Fruit fly (Drosophila melanogaster) whole organism, embryonic: ENCODE data around the gene CG3008.

ENCODE experiments used
- B-H2 ChIP-seq: fragments of 200-800 bp; sonication (Bioruptor generic); optimal IDR thresholded peaks from 2 replicates; lab custom pipeline; 2018; ENCODE audit warnings: missing biosample characterization, mild to moderate bottlenecking, missing genetic modification characterization
- Bgb ChIP-seq: fragments of 200-800 bp; sonication (Bioruptor generic); IDR thresholded peaks from 2 replicates; pipeline ENCODE4 v1.3.6; 2022; ENCODE audit warnings: missing biosample characterization, missing genetic modification characterization; ENCODE audit not compliant: partially characterized antibody
- Blimp-1 ChIP-seq: fragments of 200-800 bp; sonication (Bioruptor generic); optimal IDR thresholded peaks from 3 replicates; lab custom pipeline; 2018; ENCODE audit warnings: missing biosample characterization, missing genetic modification characterization, mild to moderate bottlenecking, moderate library complexity, missing genetic modification reagents
- CG10462 ChIP-seq: fragments of 200-800 bp; sonication (Bioruptor generic); optimal IDR thresholded peaks from 2 replicates; lab custom pipeline; 2016; ENCODE audit warnings: missing biosample characterization, missing genetic modification characterization
- CG10654 ChIP-seq: fragments of 200-800 bp; sonication (Bioruptor generic); optimal IDR thresholded peaks from 2 replicates; lab custom pipeline; 2016; ENCODE audit warnings: missing biosample characterization, missing genetic modification characterization
- CG10979 ChIP-seq: fragments of 200-800 bp; sonication (Bioruptor generic); optimal IDR thresholded peaks from 2 replicates; lab custom pipeline; 2018; ENCODE audit warnings: missing biosample characterization, mild to moderate bottlenecking, missing genetic modification characterization, moderate library complexity
- CG12219 ChIP-seq: fragments of 200-800 bp; sonication (Bioruptor generic); optimal IDR thresholded peaks from 3 replicates; lab custom pipeline; 2018; ENCODE audit warnings: missing biosample characterization, mild to moderate bottlenecking, missing genetic modification characterization
- CG12744 ChIP-seq: fragments of 200-800 bp; sonication (Bioruptor generic); optimal IDR thresholded peaks from 2 replicates; lab custom pipeline; 2016; ENCODE audit warnings: missing biosample characterization, missing genetic modification characterization
- CG14014 ChIP-seq: fragments of 200-800 bp; sonication (Bioruptor generic); IDR thresholded peaks from 2 replicates; pipeline ENCODE4 v1.3.6; 2022; ENCODE audit warnings: missing biosample characterization, missing genetic modification characterization
- CG17612 ChIP-seq: fragments of 200-800 bp; sonication (Bioruptor generic); IDR thresholded peaks from 2 replicates; pipeline ENCODE4 v1.3.6; 2022; ENCODE audit warnings: missing biosample characterization, missing genetic modification characterization
- CG17829 ChIP-seq: fragments of 200-800 bp; optimal IDR thresholded peaks from 2 replicates; lab custom pipeline; 2019; ENCODE audit warnings: missing biosample characterization, mild to moderate bottlenecking, missing genetic modification characterization, moderate library complexity
- CG18764 ChIP-seq: fragments of 200-800 bp; sonication (Bioruptor generic); optimal IDR thresholded peaks from 3 replicates; lab custom pipeline; 2016; ENCODE audit warnings: missing biosample characterization, missing genetic modification characterization
- CG2889 ChIP-seq: fragments of 200-800 bp; sonication (Bioruptor generic); IDR thresholded peaks from 3 replicates; pipeline ENCODE4 v1.3.6; 2022; ENCODE audit warnings: missing biosample characterization, missing genetic modification characterization
- CG30403 ChIP-seq: fragments of 200-800 bp; sonication (Bioruptor generic); optimal IDR thresholded peaks from 3 replicates; lab custom pipeline; 2016; ENCODE audit warnings: missing biosample characterization, missing genetic modification characterization
- CG3065 ChIP-seq: fragments of 200-800 bp; sonication (Bioruptor generic); optimal IDR thresholded peaks from 2 replicates; lab custom pipeline; 2016; ENCODE audit warnings: missing biosample characterization, missing genetic modification characterization
- CG4617 ChIP-seq: fragments of 200-800 bp; sonication (Bioruptor generic); optimal IDR thresholded peaks from 3 replicates; lab custom pipeline; 2016; ENCODE audit warnings: missing biosample characterization, missing genetic modification characterization, borderline replicate concordance
- CG6689 ChIP-seq: fragments of 200-800 bp; sonication (Bioruptor generic); IDR thresholded peaks from 2 replicates; pipeline ENCODE4 v1.3.6; 2022; ENCODE audit warnings: missing biosample characterization, missing genetic modification characterization
- CG7271 ChIP-seq: fragments of 200-800 bp; sonication (Bioruptor generic); optimal IDR thresholded peaks from 2 replicates; lab custom pipeline; 2018; ENCODE audit warnings: missing biosample characterization, mild to moderate bottlenecking, missing genetic modification characterization, moderate library complexity
- CG7372 ChIP-seq: fragments of 200-800 bp; sonication (Bioruptor generic); IDR thresholded peaks from 2 replicates; pipeline ENCODE4 v1.3.6; 2022; ENCODE audit warnings: missing biosample characterization, missing genetic modification characterization
- CG9437 ChIP-seq: fragments of 200-800 bp; sonication (Bioruptor generic); optimal IDR thresholded peaks from 2 replicates; lab custom pipeline; 2018; ENCODE audit warnings: missing biosample characterization, mild to moderate bottlenecking, missing genetic modification characterization
- CTCF ChIP-seq: fragments of 200-800 bp; sonication (Bioruptor generic); optimal IDR thresholded peaks from 2 replicates; lab custom pipeline; 2017; ENCODE audit warnings: missing biosample characterization, mild to moderate bottlenecking, missing genetic modification characterization, moderate library complexity
- CrebB ChIP-seq: fragments of 200-800 bp; sonication (Bioruptor generic); optimal IDR thresholded peaks from 3 replicates; lab custom pipeline; 2018; ENCODE audit warnings: missing biosample characterization, mild to moderate bottlenecking, missing genetic modification characterization
- D19B ChIP-seq: fragments of 200-800 bp; sonication (Bioruptor generic); optimal IDR thresholded peaks from 2 replicates; lab custom pipeline; 2017; ENCODE audit warnings: missing biosample characterization, mild to moderate bottlenecking, missing genetic modification characterization
- Dref ChIP-seq: fragments of 200-800 bp; sonication (Bioruptor generic); IDR thresholded peaks from 2 replicates; pipeline ENCODE4 v1.3.6; 2022; ENCODE audit warnings: missing biosample characterization, missing genetic modification characterization
- Ets65A ChIP-seq: fragments of 200-800 bp; sonication (Bioruptor generic); peaks from one replicate; lab custom pipeline; 2016; ENCODE audit warnings: missing biosample characterization, missing genetic modification characterization
- Hmx ChIP-seq: fragments of 200-800 bp; sonication (Bioruptor generic); optimal IDR thresholded peaks from 2 replicates; lab custom pipeline; 2016; ENCODE audit warnings: missing biosample characterization, missing genetic modification characterization
- Hsf ChIP-seq: fragments of 200-800 bp; sonication (Bioruptor generic); optimal IDR thresholded peaks from 3 replicates; lab custom pipeline; 2016; ENCODE audit warnings: missing biosample characterization, missing genetic modification characterization
- Myb ChIP-seq: fragments of 200-800 bp; sonication (Bioruptor generic); optimal IDR thresholded peaks from 2 replicates; lab custom pipeline; 2016; ENCODE audit warnings: missing biosample characterization, missing genetic modification characterization
- Oli ChIP-seq: fragments of 200-800 bp; sonication (Bioruptor generic); optimal IDR thresholded peaks from 2 replicates; lab custom pipeline; 2018; ENCODE audit warnings: missing biosample characterization, mild to moderate bottlenecking, missing genetic modification characterization, moderate library complexity
- Six4 ChIP-seq: fragments of 200-800 bp; sonication (Bioruptor generic); optimal IDR thresholded peaks from 2 replicates; lab custom pipeline; 2016; ENCODE audit warnings: missing biosample characterization, missing genetic modification characterization
- TFAM ChIP-seq: fragments of 200-800 bp; sonication (Bioruptor generic); optimal IDR thresholded peaks from 2 replicates; lab custom pipeline; 2017; ENCODE audit warnings: missing biosample characterization, missing genetic modification characterization, inconsistent platforms
- ab ChIP-seq: fragments of 200-800 bp; sonication (Bioruptor generic); optimal IDR thresholded peaks from 2 replicates; lab custom pipeline; 2016; ENCODE audit warnings: missing biosample characterization, missing genetic modification characterization
- abd-A ChIP-seq: fragments of 200-800 bp; sonication (Bioruptor generic); optimal IDR thresholded peaks from 3 replicates; lab custom pipeline; 2019; ENCODE audit warnings: missing biosample characterization, mild to moderate bottlenecking, missing genetic modification characterization, moderate library complexity
- ac ChIP-seq: fragments of 200-800 bp; sonication (Bioruptor generic); optimal IDR thresholded peaks from 3 replicates; lab custom pipeline; 2017; ENCODE audit warnings: missing biosample characterization, mild to moderate bottlenecking, missing genetic modification characterization
- aop ChIP-seq: fragments of 200-800 bp; sonication (Bioruptor generic); IDR thresholded peaks from 2 replicates; pipeline ENCODE4 v1.3.6; 2022; ENCODE audit warnings: missing biosample characterization, missing genetic modification characterization
- bcd ChIP-seq: fragments of 200-800 bp; sonication (Bioruptor generic); optimal IDR thresholded peaks from 2 replicates; lab custom pipeline; 2017; ENCODE audit warnings: missing biosample characterization, mild to moderate bottlenecking, missing genetic modification characterization
- chn ChIP-seq: fragments of 200-800 bp; sonication (Bioruptor generic); optimal IDR thresholded peaks from 2 replicates; lab custom pipeline; 2016; ENCODE audit warnings: missing biosample characterization, missing genetic modification characterization
- corto ChIP-seq: fragments of 200-800 bp; sonication (Bioruptor generic); optimal IDR thresholded peaks from 2 replicates; lab custom pipeline; 2016; ENCODE audit warnings: missing biosample characterization, mild to moderate bottlenecking, missing genetic modification characterization, moderate library complexity
- croc ChIP-seq: fragments of 200-800 bp; sonication (Bioruptor generic); conservative IDR thresholded peaks from 3 replicates; pipeline ENCODE4 v1.3.6; 2022; ENCODE audit warnings: missing biosample characterization, missing genetic modification characterization
- cwo ChIP-seq: fragments of 200-800 bp; sonication (Bioruptor generic); optimal IDR thresholded peaks from 3 replicates; lab custom pipeline; 2017; ENCODE audit warnings: missing biosample characterization, missing genetic modification characterization, mild to moderate bottlenecking, moderate library complexity, missing genetic modification reagents
- disco-r ChIP-seq: fragments of 200-800 bp; sonication (Bioruptor generic); optimal IDR thresholded peaks from 2 replicates; lab custom pipeline; 2016; ENCODE audit warnings: missing biosample characterization, missing genetic modification characterization
- fu2 ChIP-seq: fragments of 200-800 bp; sonication (Bioruptor generic); optimal IDR thresholded peaks from 2 replicates; lab custom pipeline; 2016; ENCODE audit warnings: missing biosample characterization, missing genetic modification characterization
- gcm ChIP-seq: fragments of 200-800 bp; sonication (Bioruptor generic); optimal IDR thresholded peaks from 2 replicates; lab custom pipeline; 2019; ENCODE audit warnings: missing biosample characterization, mild to moderate bottlenecking, missing genetic modification characterization, moderate library complexity
- grn ChIP-seq: fragments of 200-800 bp; sonication (Bioruptor generic); optimal IDR thresholded peaks from 3 replicates; lab custom pipeline; 2017; ENCODE audit warnings: missing biosample characterization, missing genetic modification characterization
- kah ChIP-seq: fragments of 200-800 bp; sonication (Bioruptor generic); optimal IDR thresholded peaks from 2 replicates; lab custom pipeline; 2018; ENCODE audit warnings: missing biosample characterization, mild to moderate bottlenecking, missing genetic modification characterization
- oc ChIP-seq: fragments of 200-800 bp; sonication (Bioruptor generic); optimal IDR thresholded peaks from 2 replicates; lab custom pipeline; 2018; ENCODE audit warnings: missing biosample characterization, mild to moderate bottlenecking, missing genetic modification characterization, moderate library complexity
- pan ChIP-seq, 4 experiments: fragments of >200 bp in 3 of 4; fragments of 200-800 bp in 1 of 4; sonication (Bioruptor generic) in 1 of 4; optimal IDR thresholded peaks in 3 of 4; IDR thresholded peaks in 1 of 4; 2 replicates each; pipeline versions ENCODE4 v1.3.6 to Lab custom; 2017 to 2022; ENCODE audit warnings: missing biosample characterization in 2 of 4, missing genetic modification characterization in 2 of 4, mixed read lengths in 1 of 4
- rib ChIP-seq: fragments of 200-800 bp; sonication (Bioruptor generic); IDR thresholded peaks from 2 replicates; pipeline ENCODE4 v1.3.6; 2022; ENCODE audit warnings: missing biosample characterization, missing genetic modification characterization
- ro ChIP-seq: fragments of 200-800 bp; sonication (Bioruptor generic); IDR thresholded peaks from 2 replicates; pipeline ENCODE4 v1.3.6; 2022; ENCODE audit warnings: missing biosample characterization, missing genetic modification characterization
- so ChIP-seq: fragments of 200-800 bp; sonication (Bioruptor generic); IDR thresholded peaks from 3 replicates; pipeline ENCODE4 v1.3.6; 2022; ENCODE audit warnings: missing biosample characterization, missing genetic modification characterization

CG3008 gene

DNA sequence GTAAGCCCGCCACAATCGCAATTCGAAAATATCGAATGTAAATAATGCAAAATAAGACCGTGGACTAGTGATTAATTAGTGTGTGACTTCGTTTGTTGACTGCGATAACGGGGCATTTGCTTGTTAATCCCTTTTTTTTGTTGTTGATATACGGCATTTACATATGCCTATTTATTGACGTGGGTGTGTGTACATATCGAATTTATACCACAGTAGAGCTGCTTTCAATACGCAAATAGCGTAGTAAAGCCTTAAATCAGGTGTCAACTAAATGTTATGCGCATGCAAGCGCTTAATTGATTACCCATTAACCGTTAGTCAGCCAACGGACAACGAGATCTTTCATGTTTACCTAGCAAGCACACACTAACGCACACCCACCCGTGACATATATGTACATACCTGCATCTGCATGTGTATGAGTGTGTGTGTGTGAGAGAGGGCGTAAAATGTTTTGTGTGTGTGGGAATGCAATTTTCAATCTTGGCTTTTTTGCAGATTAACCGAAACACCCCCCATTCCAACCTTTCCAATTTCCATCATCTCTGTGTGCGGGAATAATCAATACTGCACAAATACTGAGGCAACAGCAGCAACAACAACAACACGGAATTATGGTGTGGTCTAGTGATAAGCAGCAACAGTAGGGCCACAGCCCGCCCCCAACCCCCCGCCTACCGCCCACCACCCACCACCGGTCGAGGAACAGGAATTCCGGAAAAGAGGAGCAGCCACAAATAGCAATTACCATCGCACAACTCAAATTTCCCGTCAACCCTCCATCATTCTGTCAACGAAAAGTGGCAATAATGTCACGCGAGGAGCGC is 44.4 kb upstream of the CG3008 start (continued):
- TF ChIP-seq Ets65A (peak; percentile 87), Myb (GFP tag; lab: Kevin White, UChicago) (no peak), CG30403 (GFP tag; lab: Kevin White, UChicago) (no peak), gcm (GFP tag; lab: Kevin White, UChicago) (no peak), CG14014 (no peak), kah (peak; percentile 36), CG10979 (tag; lab: Kevin White, UChicago) (no peak), CTCF (GFP tag; lab: Kevin White, UChicago) (no peak), ac (GFP tag; lab: Kevin White, UChicago) (peak; percentile 33), Six4 (GFP tag; lab: Kevin White, UChicago) (no peak), CG18764 (GFP tag; lab: Kevin White, UChicago) (peak; percentile 49), Blimp-1 (GFP tag; lab: Kevin White, UChicago) (no peak), disco-r (GFP tag; lab: Kevin White, UChicago) (no peak), CG7372 (GFP tag; lab: Robert Waterston, UW) (no peak), Oli (tag; lab: Kevin White, UChicago) (no peak), cwo (no peak), grn (no peak), CG3065 (GFP tag; lab: Kevin White, UChicago) (no peak), CG9437 (GFP tag; lab: Kevin White, UChicago) (no peak), Hmx (no peak), CG17612 (GFP tag; lab: Robert Waterston, UW) (no peak), corto (GFP tag; lab: Kevin White, UChicago) (no peak), bcd (GFP tag; lab: Kevin White, UChicago) (no peak), CG10462 (GFP tag; lab: Kevin White, UChicago) (no peak), CG17829 (tag; lab: Kevin White, UChicago) (no peak), croc (GFP tag; lab: Robert Waterston, UW) (no peak), ro (GFP tag; lab: Robert Waterston, UW) (no peak), so (GFP tag; lab: Robert Waterston, UW) (no peak), rib (GFP tag; lab: Robert Waterston, UW) (no peak), CrebB (no peak), CG12744 (GFP tag; lab: Kevin White, UChicago) (no peak), fu2 (GFP tag; lab: Kevin White, UChicago) (no peak), Hsf (GFP tag; lab: Kevin White, UChicago) (no peak), CG12219 (GFP tag; lab: Kevin White, UChicago) (peak; percentile 52), CG7271 (tag; lab: Kevin White, UChicago) (no peak), chn (no peak), Bgb (GFP tag; lab: Robert Waterston, UW) (no peak), pan (optimal IDR thresholded peaks at IDR 0.05; lab: Kevin White, UChicago) (no peak), pan (GFP tag; optimal IDR thresholded peaks at IDR 0.05 in 1 of 2, IDR thresholded peaks at IDR 0.05 in 1 of 2) (peak in 1 of 2 experiments; percentile 23), TFAM (GFP tag; lab: Kevin White, UChicago) (peak; percentile 18), ab (GFP tag; lab: Kevin White, UChicago) (no peak), B-H2 (GFP tag; lab: Kevin White, UChicago) (no peak), D19B (GFP tag; lab: Kevin White, UChicago) (no peak), oc (tag; lab: Kevin White, UChicago) (peak; percentile 59), CG2889 (GFP tag; lab: Robert Waterston, UW) (no peak), aop (GFP tag; lab: Robert Waterston, UW) (no peak), CG6689 (no peak), CG10654 (no peak), CG4617 (GFP tag; lab: Kevin White, UChicago) (no peak), abd-A (tag; lab: Kevin White, UChicago) (no peak), Dref (GFP tag; lab: Robert Waterston, UW) (no peak)
